Fruit fly (Drosophila melanogaster) whole organism, prepupa: ENCODE data around the gene sbr.

ENCODE experiments used
- CG10669 ChIP-seq: fragments of 200-800 bp; sonication (Bioruptor generic); optimal IDR thresholded peaks from 3 replicates; lab custom pipeline; 2018; ENCODE audit warnings: missing biosample characterization, mild to moderate bottlenecking, missing genetic modification characterization, moderate library complexity
- CG16779 ChIP-seq: fragments of 200-800 bp; sonication (Bioruptor generic); optimal IDR thresholded peaks from 3 replicates; lab custom pipeline; 2017; ENCODE audit warnings: missing biosample characterization, mild to moderate bottlenecking, missing genetic modification characterization
- CG6792 ChIP-seq: fragments of 200-800 bp; sonication (Bioruptor generic); optimal IDR thresholded peaks from 3 replicates; lab custom pipeline; 2016; ENCODE audit warnings: missing biosample characterization, missing genetic modification characterization
- Ets96B ChIP-seq: fragments of 200-800 bp; optimal IDR thresholded peaks from 2 replicates; lab custom pipeline; 2019; ENCODE audit warnings: missing biosample characterization, mild to moderate bottlenecking, missing genetic modification characterization, moderate library complexity
- Sox102F ChIP-seq: fragments of 200-800 bp; sonication (Bioruptor generic); optimal IDR thresholded peaks from 2 replicates; lab custom pipeline; 2016; ENCODE audit warnings: missing biosample characterization, mild to moderate bottlenecking, missing genetic modification characterization
- Sox15 ChIP-seq: fragments of 200-800 bp; sonication (Bioruptor generic); optimal IDR thresholded peaks from 3 replicates; lab custom pipeline; 2016; ENCODE audit warnings: missing biosample characterization, missing genetic modification characterization
- salr ChIP-seq, 2 experiments: fragments of 200-800 bp; sonication (Bioruptor generic); optimal IDR thresholded peaks; 3 replicates each; lab custom pipeline; 2016 to 2018; ENCODE audit warnings: missing biosample characterization in 2 of 2, missing genetic modification characterization in 2 of 2, mild to moderate bottlenecking in 1 of 2
- ss ChIP-seq, 2 experiments: fragments of 200-800 bp; sonication (Bioruptor generic); optimal IDR thresholded peaks; 2 replicates in 1 of 2; 3 replicates in 1 of 2; lab custom pipeline; 2017 to 2018; ENCODE audit warnings: mild to moderate bottlenecking in 2 of 2, missing biosample characterization in 2 of 2, missing genetic modification characterization in 2 of 2, moderate library complexity in 1 of 2
- vri ChIP-seq: fragments of 200-800 bp; sonication (Bioruptor generic); optimal IDR thresholded peaks from 3 replicates; lab custom pipeline; 2016; ENCODE audit warnings: missing biosample characterization, mild to moderate bottlenecking, missing genetic modification characterization

- no peak for TF ChIP-seq Sox15 (GFP tag; lab: Kevin White, UChicago)
- no peak for TF ChIP-seq CG10669
- peak; percentile 1 for TF ChIP-seq CG6792 (GFP tag; lab: Kevin White, UChicago)
- no peak for TF ChIP-seq vri
- TF ChIP-seq Ets96B (tag; lab: Kevin White, UChicago) = no peak
- TF ChIP-seq CG16779 (tag; lab: Kevin White, UChicago) = no peak
- TF ChIP-seq Sox102F (GFP tag; lab: Kevin White, UChicago) = peak; percentile 24
- TF ChIP-seq ss (GFP tag; optimal IDR thresholded peaks at IDR 0.05; lab: Kevin White, UChicago) = no peak
- TF ChIP-seq salr (GFP tag; optimal IDR thresholded peaks at IDR 0.05; lab: Kevin White, UChicago) = no peak
Observed at dm6 chrX:10882786-10883185, 35.9 kb upstream of the sbr start.
